Fruit fly (Drosophila melanogaster): ENCODE results near the gene Dis3l2.

Dis3l2 gene

dm6 chr3L:199754-200596, 12.5 kb upstream of the Dis3l2 start, which contains the start of the genes rno and mri (continued):
- TF ChIP-seq GATAd (GFP tag; optimal IDR thresholded peaks at IDR 0.05), result no peak

- TF ChIP-seq OdsH (GFP tag; optimal IDR thresholded peaks at IDR 0.05) (no peak), Vsx2 (GFP tag; optimal IDR thresholded peaks at IDR 0.05; ENCODE audit: partially characterized antibody) (no peak), tai (GFP tag; optimal IDR thresholded peaks at IDR 0.05) (no peak), Rel (GFP tag; optimal IDR thresholded peaks at IDR 0.05) (no peak), Rel (tag; optimal IDR thresholded peaks at IDR 0.05) (peak; percentile 32), sage (GFP tag; optimal IDR thresholded peaks at IDR 0.05) (no peak), fru (GFP tag; optimal IDR thresholded peaks at IDR 0.05) (peak; percentile 38), dl (GFP tag; optimal IDR thresholded peaks at IDR 0.05; ENCODE audit: insufficient read depth in 1 of 2, partially characterized antibody in 2 of 2) (no peak), ey (GFP tag; optimal IDR thresholded peaks at IDR 0.05) (no peak), Myc (optimal IDR thresholded peaks at IDR 0.05) (peak; percentile 6), Hr83 (GFP tag; optimal IDR thresholded peaks at IDR 0.05; ENCODE audit: poor library complexity, severe bottlenecking) (no peak), pan (optimal IDR thresholded peaks at IDR 0.05) (no peak), Hr78 (GFP tag; optimal IDR thresholded peaks at IDR 0.05) (no peak), h (GFP tag; optimal IDR thresholded peaks at IDR 0.05) (no peak)
Observed at dm6 chr3L:203536-204135, 8.9 kb upstream of the Dis3l2 start, which contains the start of gene NitFhit. Gene NitFhit, plus strand, starts transcription at chr3L:203730.

- TF ChIP-seq jim (GFP tag; optimal IDR thresholded peaks at IDR 0.05) (no peak), h (GFP tag; optimal IDR thresholded peaks at IDR 0.05) (peak; percentile 94), Abd-B (GFP tag; optimal IDR thresholded peaks at IDR 0.05) (no peak), rgr (GFP tag; optimal IDR thresholded peaks at IDR 0.05) (peak; percentile 97), CG9705 (GFP tag; optimal IDR thresholded peaks at IDR 0.05) (peak; percentile 94), dsf (GFP tag; optimal IDR thresholded peaks at IDR 0.05; ENCODE audit: borderline replicate concordance) (peak; percentile 51), Jra (GFP tag; optimal IDR thresholded peaks at IDR 0.05) (peak; percentile 77), OdsH (GFP tag; optimal IDR thresholded peaks at IDR 0.05) (peak; percentile 96), sv (GFP tag; optimal IDR thresholded peaks at IDR 0.05) (peak; percentile 73), Myc (optimal IDR thresholded peaks at IDR 0.05) (peak; percentile 6), CrebA (GFP tag; optimal IDR thresholded peaks at IDR 0.05; ENCODE audit: borderline replicate concordance) (no peak), sage (GFP tag; optimal IDR thresholded peaks at IDR 0.05) (no peak), Hr78 (GFP tag; optimal IDR thresholded peaks at IDR 0.05) (no peak), Mio (GFP tag; optimal IDR thresholded peaks at IDR 0.05) (no peak), Sp1 (GFP tag; optimal IDR thresholded peaks at IDR 0.05) (peak; percentile 98), woc (GFP tag; optimal IDR thresholded peaks at IDR 0.05) (no peak), CG32264 (GFP tag; optimal IDR thresholded peaks at IDR 0.05) (peak; percentile 52), fru (GFP tag; optimal IDR thresholded peaks at IDR 0.05) (peak; percentile 95), ey (GFP tag; optimal IDR thresholded peaks at IDR 0.05) (peak; percentile 84), foxo (GFP tag; optimal IDR thresholded peaks at IDR 0.05) (peak in 1 of 2 experiments; percentile 97), psq (GFP tag; optimal IDR thresholded peaks at IDR 0.05) (peak; percentile 91), GATAd (GFP tag; optimal IDR thresholded peaks at IDR 0.05) (no peak), Hr83 (GFP tag; optimal IDR thresholded peaks at IDR 0.05; ENCODE audit: poor library complexity, severe bottlenecking) (peak; percentile 21), brk (GFP tag; optimal IDR thresholded peaks at IDR 0.05) (no peak), tai (GFP tag; optimal IDR thresholded peaks at IDR 0.05) (no peak), Hnf4 (GFP tag; optimal IDR thresholded peaks at IDR 0.05) (peak; percentile 81), dl (GFP tag; optimal IDR thresholded peaks at IDR 0.05; ENCODE audit: insufficient read depth in 1 of 2, partially characterized antibody in 2 of 2) (no peak), HLH106 (tag; optimal IDR thresholded peaks at IDR 0.05) (peak; percentile 98), Rel (GFP tag; optimal IDR thresholded peaks at IDR 0.05) (peak; percentile 76), Rel (tag; optimal IDR thresholded peaks at IDR 0.05) (peak; percentile 90), br (GFP tag; optimal IDR thresholded peaks at IDR 0.05) (no peak), usp (GFP tag; optimal IDR thresholded peaks at IDR 0.05) (no peak), N (GFP tag; optimal IDR thresholded peaks at IDR 0.05) (no peak), Dif (GFP tag; optimal IDR thresholded peaks at IDR 0.05; ENCODE audit: partially characterized antibody) (no peak)
Observed at dm6 chr3L:205723-206284, 6.7 kb upstream of the Dis3l2 start, which contains the start of the genes Gk1 and CG13876. Gene Gk1, minus strand, starts transcription at chr3L:205844. Gene CG13876, plus strand, starts transcription at chr3L:206134.
